Fruit fly (Drosophila melanogaster): ENCODE results near the gene Bcs1.

Gene Bcs1

DNA sequence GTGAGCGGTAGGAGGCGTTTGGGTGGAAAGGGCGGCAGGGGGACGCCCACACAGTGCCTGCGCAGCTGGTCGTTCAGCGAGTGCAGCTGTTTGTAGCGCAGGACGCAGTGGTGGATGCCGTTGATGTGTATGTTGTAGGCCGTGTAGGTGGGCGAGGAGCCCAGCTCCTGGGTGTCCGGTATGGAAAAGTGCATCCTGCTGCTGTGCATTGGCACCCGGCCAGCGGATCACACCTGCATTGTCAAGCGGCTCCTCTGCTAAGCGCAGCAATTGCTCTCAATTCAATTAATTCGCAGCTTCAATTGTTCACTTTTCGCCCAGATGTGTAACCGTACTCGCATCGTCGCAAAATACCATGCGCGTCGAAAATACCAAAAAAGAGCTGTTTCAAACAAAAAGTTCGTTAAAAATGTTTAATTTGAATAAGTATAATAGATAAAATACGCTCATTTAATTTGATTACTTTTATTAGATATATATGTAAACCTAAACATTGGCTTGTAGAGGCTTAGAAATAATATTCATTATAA lies 15.8 kb upstream of the Bcs1 start, which contains the start of gene Snx17:
Gene Snx17, minus strand, starts transcription at position 329 of the 530 bp plus-strand sequence.
- TF ChIP-seq achi (GFP tag; optimal IDR thresholded peaks at IDR 0.05) (no peak), CG4318 (GFP tag; optimal IDR thresholded peaks at IDR 0.05) (no peak), net (GFP tag; optimal IDR thresholded peaks at IDR 0.05) (no peak), topi (GFP tag; optimal IDR thresholded peaks at IDR 0.05) (no peak), CG11294 (GFP tag; IDR thresholded peaks at IDR 0.05) (no peak), CG6854 (GFP tag; optimal IDR thresholded peaks at IDR 0.05) (no peak), CG10669 (GFP tag; optimal IDR thresholded peaks at IDR 0.05) (no peak), Sox102F (GFP tag; optimal IDR thresholded peaks at IDR 0.05) (no peak), CG6792 (GFP tag; optimal IDR thresholded peaks at IDR 0.05) (no peak), CG8119 (GFP tag; IDR thresholded peaks at IDR 0.05) (no peak), fd85E (GFP tag; optimal IDR thresholded peaks at IDR 0.05) (no peak), CG11902 (GFP tag; optimal IDR thresholded peaks at IDR 0.05) (no peak), Sox15 (GFP tag; optimal IDR thresholded peaks at IDR 0.05) (no peak), CG9139 (GFP tag; optimal IDR thresholded peaks at IDR 0.05) (no peak), spab (GFP tag; optimal IDR thresholded peaks at IDR 0.05) (no peak), Smox (GFP tag; optimal IDR thresholded peaks at IDR 0.05) (no peak), Ets96B (tag; optimal IDR thresholded peaks at IDR 0.05) (no peak)

DNA sequence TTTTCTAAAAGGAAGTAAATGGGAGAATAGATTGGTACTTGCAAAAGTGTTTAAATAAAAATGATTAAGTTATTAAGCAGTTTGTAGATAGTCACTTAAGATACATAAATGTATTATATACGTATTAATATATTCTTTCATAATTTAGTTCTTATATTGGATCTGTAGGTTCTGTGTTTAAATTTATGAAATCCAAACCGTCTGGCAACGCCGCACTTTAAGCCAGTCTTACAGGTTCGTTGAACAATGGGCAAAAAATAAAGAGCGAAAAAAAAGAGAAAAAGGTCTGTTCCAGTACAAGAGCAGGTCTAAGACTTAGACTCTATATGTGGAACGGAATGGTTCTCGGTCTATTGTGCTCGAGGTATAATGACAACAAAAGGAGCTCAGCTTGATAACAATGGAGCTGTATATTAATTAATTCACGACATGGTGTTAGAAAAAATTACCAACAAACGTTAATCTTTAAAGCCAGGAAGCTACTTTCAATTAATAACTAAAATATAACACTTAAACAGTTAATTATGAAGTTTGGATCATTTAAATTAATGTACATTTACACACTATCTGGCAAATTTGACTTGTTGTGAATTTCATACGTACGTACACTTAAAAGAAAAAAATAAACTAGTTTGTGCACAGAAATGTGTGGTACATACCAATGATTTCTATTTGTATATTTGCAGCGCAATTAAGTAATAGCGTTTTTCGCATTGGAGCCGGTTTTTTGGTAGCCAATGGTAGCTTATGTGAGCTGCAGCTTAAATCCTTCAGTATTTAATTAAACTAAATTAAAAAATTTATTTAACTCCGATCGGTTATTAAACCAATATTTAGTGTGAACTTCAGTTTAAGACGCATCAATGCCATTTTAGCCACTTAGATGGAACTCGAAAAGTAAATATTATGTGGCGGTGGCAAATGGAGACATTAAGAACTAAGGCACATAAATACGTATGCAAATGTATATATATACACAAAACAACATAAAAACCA lies 13.4 kb upstream of the Bcs1 start, which contains the start of gene CG5731:
Gene CG5731, minus strand, starts transcription at position 946 of the 996 bp plus-strand sequence.
- TF ChIP-seq net (GFP tag; optimal IDR thresholded peaks at IDR 0.05) (no peak), Eip78C (GFP tag) (peak; percentile 70), dsx (GFP tag; optimal IDR thresholded peaks at IDR 0.05; ENCODE audit: poor library complexity, severe bottlenecking) (no peak), fkh (GFP tag; optimal IDR thresholded peaks at IDR 0.05) (peak; percentile 41), CG10631 (GFP tag; optimal IDR thresholded peaks at IDR 0.05) (peak; percentile 31)

DNA sequence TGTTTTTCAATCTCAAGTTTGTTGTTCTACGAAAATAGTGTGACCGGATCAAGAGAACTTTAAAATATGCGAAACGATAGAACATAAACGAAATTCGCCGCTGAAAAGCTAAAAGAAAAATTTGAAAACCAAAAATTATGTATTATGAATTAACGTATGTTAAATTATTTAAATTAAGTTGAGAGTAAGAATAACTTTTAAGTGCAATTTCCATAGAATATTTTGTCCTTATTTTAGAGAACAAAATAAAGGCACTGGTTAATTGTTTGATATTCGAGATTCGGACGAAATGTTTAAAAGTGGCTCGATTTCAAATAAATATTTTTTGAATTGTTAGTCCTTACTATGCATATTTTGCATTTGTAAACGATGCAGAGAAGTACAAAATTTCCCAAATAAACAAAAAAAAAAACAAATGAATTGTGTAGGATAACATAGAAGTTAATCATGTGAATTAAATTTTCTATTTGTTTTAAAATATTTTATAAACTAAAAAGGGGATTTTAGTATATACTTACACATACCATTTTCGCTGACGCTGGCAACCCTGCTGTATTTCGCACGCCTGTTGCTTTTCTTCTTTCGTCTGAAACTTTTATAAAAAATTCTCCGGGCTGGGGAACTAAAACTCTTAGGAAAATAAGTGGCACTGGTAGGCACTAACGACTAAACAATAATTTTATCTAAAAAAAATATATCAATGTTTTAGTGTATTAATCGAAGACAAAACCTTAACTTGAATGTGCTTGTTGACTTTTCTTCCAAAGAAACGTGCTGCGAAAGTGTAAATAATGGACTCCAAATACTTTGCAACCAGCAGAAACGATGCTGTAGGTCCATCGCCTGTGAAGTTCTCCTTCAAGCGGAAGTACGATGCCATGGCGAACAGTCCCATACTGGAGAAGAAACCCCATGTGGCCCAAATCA lies 11.6 kb upstream of the Bcs1 start, which contains the start of the genes CG5727 and ath:
Gene CG5727, minus strand, starts transcription at position 51 of the 927 bp plus-strand sequence.
Gene ath, plus strand, starts transcription at position 513 of the 927 bp plus-strand sequence.
- TF ChIP-seq Eip78C (GFP tag) (peak; percentile 71), CG3032 (tag; optimal IDR thresholded peaks at IDR 0.05) (peak; percentile 44), esn (GFP tag; optimal IDR thresholded peaks at IDR 0.05) (peak; percentile 18), fkh (GFP tag; optimal IDR thresholded peaks at IDR 0.05) (peak; percentile 73), CG11762 (GFP tag; optimal IDR thresholded peaks at IDR 0.05; ENCODE audit: insufficient read depth) (peak; percentile 0), CG7368 (GFP tag; optimal IDR thresholded peaks at IDR 0.05) (no peak)

DNA sequence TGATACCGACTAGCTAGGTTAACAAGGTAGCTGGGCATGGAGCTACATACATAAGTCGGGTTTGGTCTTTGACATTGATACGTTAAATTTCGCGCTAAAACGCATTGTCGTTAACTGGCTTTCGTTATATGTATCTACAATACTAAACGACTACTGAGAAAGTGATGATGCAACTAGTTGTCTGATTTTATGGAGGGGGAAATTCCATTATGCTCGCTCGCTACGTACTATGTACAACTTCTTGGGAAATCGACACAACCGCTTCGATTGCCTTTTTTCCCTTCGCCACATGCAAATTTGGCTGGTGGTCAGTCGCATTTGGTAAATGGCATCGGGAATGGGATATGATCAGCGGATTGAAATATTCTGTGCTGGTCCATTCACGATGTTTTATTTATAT lies 2.4 kb upstream of the Bcs1 start:
- TF ChIP-seq CG4318 (GFP tag; optimal IDR thresholded peaks at IDR 0.05): no peak
- peak; percentile 6 for TF ChIP-seq fkh (GFP tag; optimal IDR thresholded peaks at IDR 0.05)
- no peak for TF ChIP-seq achi (GFP tag; optimal IDR thresholded peaks at IDR 0.05)
- no peak for TF ChIP-seq topi (GFP tag; optimal IDR thresholded peaks at IDR 0.05)

- TF ChIP-seq CG11902 (GFP tag; optimal IDR thresholded peaks at IDR 0.05): no peak
- peak; percentile 76 for TF ChIP-seq achi (GFP tag; optimal IDR thresholded peaks at IDR 0.05)
- no peak for TF ChIP-seq Hr4 (GFP tag; optimal IDR thresholded peaks at IDR 0.05)
- no peak for TF ChIP-seq CG4318 (GFP tag; optimal IDR thresholded peaks at IDR 0.05)
- TF ChIP-seq esn (GFP tag; optimal IDR thresholded peaks at IDR 0.05): peak; percentile 35
- TF ChIP-seq CG8632 (GFP tag; optimal IDR thresholded peaks at IDR 0.05): no peak
- no peak for TF ChIP-seq spab (GFP tag; optimal IDR thresholded peaks at IDR 0.05)
- TF ChIP-seq CG3032 (tag; optimal IDR thresholded peaks at IDR 0.05): peak; percentile 18
- TF ChIP-seq net (GFP tag; optimal IDR thresholded peaks at IDR 0.05): no peak
- TF ChIP-seq vri (GFP tag; optimal IDR thresholded peaks at IDR 0.05): peak; percentile 51
- TF ChIP-seq lz (GFP tag; optimal IDR thresholded peaks at IDR 0.05): peak; percentile 21
- TF ChIP-seq CG31627 (GFP tag; optimal IDR thresholded peaks at IDR 0.05): peak; percentile 19
- peak; percentile 76 for TF ChIP-seq Eip78C (GFP tag)
- TF ChIP-seq fkh (GFP tag; optimal IDR thresholded peaks at IDR 0.05): peak; percentile 15
- no peak for TF ChIP-seq Lpt (GFP tag; optimal IDR thresholded peaks at IDR 0.05)
- TF ChIP-seq OdsH (GFP tag; optimal IDR thresholded peaks at IDR 0.05): no peak
- TF ChIP-seq CG10631 (GFP tag; optimal IDR thresholded peaks at IDR 0.05): no peak
- no peak for TF ChIP-seq salr (GFP tag; optimal IDR thresholded peaks at IDR 0.05)
- TF ChIP-seq cyc (GFP tag; optimal IDR thresholded peaks at IDR 0.05): peak; percentile 32
Observed at dm6 chr2L:10220501-10221386, 1.7 kb upstream of the Bcs1 start, which contains the start of the genes Npc1a and Prosalpha6. Npc1a (minus strand) TSS chr2L:10221216. Prosalpha6 (plus strand) TSS chr2L:10221351.
